Fruit fly (Drosophila melanogaster) whole organism, embryonic: ENCODE results near the gene mRpS7.

Experiments used
- B-H1 ChIP-seq: fragments of 200-800 bp; sonication (Bioruptor generic); IDR thresholded peaks from 3 replicates; pipeline ENCODE4 v1.3.6; 2022; ENCODE audit warnings: missing biosample characterization, missing genetic modification characterization
- BEAF-32 ChIP-seq: fragments of 200-800 bp; sonication (Bioruptor generic); optimal IDR thresholded peaks from 3 replicates; lab custom pipeline; 2017; ENCODE audit warnings: missing biosample characterization, missing genetic modification characterization, mild to moderate bottlenecking, moderate library complexity, missing genetic modification reagents
- Bteb2 ChIP-seq: fragments of 200-800 bp; sonication (Bioruptor generic); optimal IDR thresholded peaks from 2 replicates; lab custom pipeline; 2016; ENCODE audit warnings: missing biosample characterization, missing genetic modification characterization
- C15 ChIP-seq: fragments of 200-800 bp; sonication (Bioruptor generic); IDR thresholded peaks from 3 replicates; pipeline ENCODE4 v1.3.6; 2022; ENCODE audit warnings: missing biosample characterization, missing genetic modification characterization
- CG10147 ChIP-seq: fragments of 200-800 bp; sonication (Bioruptor generic); optimal IDR thresholded peaks from 2 replicates; lab custom pipeline; 2019; ENCODE audit warnings: missing biosample characterization, mild to moderate bottlenecking, missing genetic modification characterization, moderate library complexity
- CG11456 ChIP-seq: fragments of 200-800 bp; sonication (Bioruptor generic); IDR thresholded peaks from 3 replicates; pipeline ENCODE4 v1.3.6; 2022; ENCODE audit warnings: missing biosample characterization, missing genetic modification characterization
- CG12391 ChIP-seq: fragments of 200-800 bp; sonication (Bioruptor generic); optimal IDR thresholded peaks from 3 replicates; lab custom pipeline; 2018; ENCODE audit warnings: missing biosample characterization, mild to moderate bottlenecking, missing genetic modification characterization, moderate library complexity
- CG13123 ChIP-seq: fragments of 200-800 bp; sonication (Bioruptor generic); optimal IDR thresholded peaks from 2 replicates; lab custom pipeline; 2016; ENCODE audit warnings: missing biosample characterization, missing genetic modification characterization
- CG15269 ChIP-seq: fragments of 200-800 bp; sonication (Bioruptor generic); optimal IDR thresholded peaks from 2 replicates; lab custom pipeline; 2018; ENCODE audit warnings: missing biosample characterization, mild to moderate bottlenecking, missing genetic modification characterization, moderate library complexity
- CG17385 ChIP-seq: fragments of 200-800 bp; sonication (Bioruptor generic); optimal IDR thresholded peaks from 3 replicates; lab custom pipeline; 2018; ENCODE audit warnings: missing biosample characterization, mild to moderate bottlenecking, missing genetic modification characterization
- CG31365 ChIP-seq: fragments of 200-800 bp; sonication (Bioruptor generic); optimal IDR thresholded peaks from 2 replicates; lab custom pipeline; 2018; ENCODE audit warnings: missing biosample characterization, mild to moderate bottlenecking, missing genetic modification characterization
- CG31388 ChIP-seq: fragments of 200-800 bp; sonication (Bioruptor generic); optimal IDR thresholded peaks from 2 replicates; lab custom pipeline; 2016; ENCODE audit warnings: missing biosample characterization, missing genetic modification characterization
- CG32532 ChIP-seq: fragments of 200-800 bp; sonication (Bioruptor generic); IDR thresholded peaks from 2 replicates; pipeline ENCODE4 v1.3.6; 2022; ENCODE audit warnings: missing biosample characterization, missing genetic modification characterization
- CG34376 ChIP-seq: fragments of 200-800 bp; sonication (Bioruptor generic); optimal IDR thresholded peaks from 2 replicates; lab custom pipeline; 2018; ENCODE audit warnings: missing biosample characterization, mild to moderate bottlenecking, missing genetic modification characterization
- CG34422 ChIP-seq: fragments of 200-800 bp; sonication (Bioruptor generic); IDR thresholded peaks from 3 replicates; pipeline ENCODE4 v1.3.6; 2022; ENCODE audit warnings: missing biosample characterization, missing genetic modification characterization
- CG5245 ChIP-seq: fragments of 200-800 bp; sonication (Bioruptor generic); optimal IDR thresholded peaks from 3 replicates; lab custom pipeline; 2016; ENCODE audit warnings: missing biosample characterization, missing genetic modification characterization
- CG7271 ChIP-seq: fragments of 200-800 bp; sonication (Bioruptor generic); optimal IDR thresholded peaks from 2 replicates; lab custom pipeline; 2018; ENCODE audit warnings: missing biosample characterization, mild to moderate bottlenecking, missing genetic modification characterization, moderate library complexity
- CG7372 ChIP-seq: fragments of 200-800 bp; sonication (Bioruptor generic); IDR thresholded peaks from 2 replicates; pipeline ENCODE4 v1.3.6; 2022; ENCODE audit warnings: missing biosample characterization, missing genetic modification characterization
- CG7786 ChIP-seq: fragments of 200-800 bp; sonication (Bioruptor generic); optimal IDR thresholded peaks from 2 replicates; lab custom pipeline; 2016; ENCODE audit warnings: missing biosample characterization, missing genetic modification characterization
- CG7928 ChIP-seq: fragments of 200-800 bp; sonication (Bioruptor generic); optimal IDR thresholded peaks from 2 replicates; lab custom pipeline; 2017; ENCODE audit warnings: missing biosample characterization, mild to moderate bottlenecking, missing genetic modification characterization
- CG8924 ChIP-seq: fragments of 200-800 bp; optimal IDR thresholded peaks from 3 replicates; lab custom pipeline; 2019; ENCODE audit warnings: missing biosample characterization, mild to moderate bottlenecking, missing genetic modification characterization, moderate library complexity
- CG9727 ChIP-seq: fragments of 200-800 bp; sonication (Bioruptor generic); optimal IDR thresholded peaks from 3 replicates; lab custom pipeline; 2017; ENCODE audit warnings: missing biosample characterization, mild to moderate bottlenecking, missing genetic modification characterization
- D19B ChIP-seq: fragments of 200-800 bp; sonication (Bioruptor generic); optimal IDR thresholded peaks from 2 replicates; lab custom pipeline; 2017; ENCODE audit warnings: missing biosample characterization, mild to moderate bottlenecking, missing genetic modification characterization
- Dll ChIP-seq: fragments of 200-800 bp; sonication (Bioruptor generic); IDR thresholded peaks from 4 replicates; pipeline ENCODE4 v1.3.6; 2022; ENCODE audit warnings: missing biosample characterization, missing genetic modification characterization; ENCODE audit not compliant: partially characterized antibody
- E2f2 ChIP-seq: fragments of 200-800 bp; sonication (Bioruptor generic); IDR thresholded peaks from 2 replicates; pipeline ENCODE4 v1.3.6; 2022; ENCODE audit warnings: missing biosample characterization, missing genetic modification characterization
- Lhr ChIP-seq: fragments of 200-800 bp; sonication (Bioruptor generic); optimal IDR thresholded peaks from 3 replicates; lab custom pipeline; 2017; ENCODE audit warnings: mild to moderate bottlenecking, missing biosample characterization, missing genetic modification reagents, missing genetic modification characterization
- Lim3 ChIP-seq: fragments of 200-800 bp; sonication (Bioruptor generic); IDR thresholded peaks from 2 replicates; pipeline ENCODE4 v1.3.6; 2022; ENCODE audit warnings: missing biosample characterization, missing genetic modification characterization
- MBD-R2 ChIP-seq: fragments of 200-800 bp; sonication (Bioruptor generic); IDR thresholded peaks from 2 replicates; pipeline ENCODE4 v1.3.6; 2022; ENCODE audit warnings: missing biosample characterization, missing genetic modification characterization
- Mad ChIP-seq: fragments of 200-800 bp; sonication (Bioruptor generic); optimal IDR thresholded peaks from 2 replicates; lab custom pipeline; 2016; ENCODE audit warnings: missing biosample characterization, missing genetic modification characterization
- Mes4 ChIP-seq: fragments of 200-800 bp; sonication (Bioruptor generic); optimal IDR thresholded peaks from 2 replicates; lab custom pipeline; 2016; ENCODE audit warnings: missing biosample characterization, missing genetic modification characterization
- Ravus ChIP-seq: fragments of 200-800 bp; sonication (Bioruptor generic); IDR thresholded peaks from 2 replicates; pipeline ENCODE4 v1.3.6; 2022; ENCODE audit warnings: missing biosample characterization, missing genetic modification characterization
- Rfx ChIP-seq: fragments of 200-800 bp; sonication (Bioruptor generic); IDR thresholded peaks from 2 replicates; pipeline ENCODE4 v1.3.6; 2022; ENCODE audit warnings: missing biosample characterization, missing genetic modification characterization
- Sox100B ChIP-seq: fragments of 200-800 bp; sonication (Bioruptor generic); optimal IDR thresholded peaks from 3 replicates; lab custom pipeline; 2018; ENCODE audit warnings: missing biosample characterization, mild to moderate bottlenecking, missing genetic modification characterization
- Sry-δ ChIP-seq: fragments of 200-800 bp; sonication (Bioruptor generic); optimal IDR thresholded peaks from 2 replicates; lab custom pipeline; 2016; ENCODE audit warnings: missing biosample characterization, missing genetic modification characterization
- Xrp1 ChIP-seq: fragments of 200-800 bp; sonication (Bioruptor generic); IDR thresholded peaks from 2 replicates; pipeline ENCODE4 v1.3.6; 2022; ENCODE audit warnings: missing biosample characterization, missing genetic modification characterization
- ab ChIP-seq: fragments of 200-800 bp; sonication (Bioruptor generic); optimal IDR thresholded peaks from 2 replicates; lab custom pipeline; 2016; ENCODE audit warnings: missing biosample characterization, missing genetic modification characterization
- bcd ChIP-seq: fragments of 200-800 bp; sonication (Bioruptor generic); optimal IDR thresholded peaks from 2 replicates; lab custom pipeline; 2017; ENCODE audit warnings: missing biosample characterization, mild to moderate bottlenecking, missing genetic modification characterization
- cad ChIP-seq: fragments of >200 bp; optimal IDR thresholded peaks from 2 replicates; lab custom pipeline; 2017; ENCODE audit warnings: missing biosample characterization, missing genetic modification characterization
- chif ChIP-seq, 2 experiments: fragments of 200-800 bp; sonication (Bioruptor generic); optimal IDR thresholded peaks; 3 replicates each; lab custom pipeline; 2016; ENCODE audit warnings: missing biosample characterization in 2 of 2, missing genetic modification characterization in 2 of 2
- gfzf ChIP-seq: fragments of 200-800 bp; sonication (Bioruptor generic); optimal IDR thresholded peaks from 2 replicates; lab custom pipeline; 2016; ENCODE audit warnings: missing biosample characterization, mild to moderate bottlenecking, missing genetic modification characterization, moderate library complexity
- ham ChIP-seq: fragments of 200-800 bp; sonication (Bioruptor generic); IDR thresholded peaks from 2 replicates; pipeline ENCODE4 v1.3.6; 2022; ENCODE audit warnings: missing biosample characterization, missing genetic modification characterization
- inv ChIP-seq: fragments of 200-800 bp; sonication (Bioruptor generic); IDR thresholded peaks from 2 replicates; pipeline ENCODE4 v1.3.6; 2022; ENCODE audit warnings: missing biosample characterization, missing genetic modification characterization; ENCODE audit not compliant: partially characterized antibody
- mld ChIP-seq: fragments of 200-800 bp; sonication (Bioruptor generic); IDR thresholded peaks from 3 replicates; pipeline ENCODE4 v1.3.6; 2022; ENCODE audit warnings: missing biosample characterization, missing genetic modification characterization; ENCODE audit not compliant: partially characterized antibody
- nerfin-1 ChIP-seq: fragments of 200-800 bp; sonication (Bioruptor generic); optimal IDR thresholded peaks from 3 replicates; lab custom pipeline; 2019; ENCODE audit warnings: missing biosample characterization, mild to moderate bottlenecking, missing genetic modification characterization, moderate library complexity
- nom ChIP-seq: fragments of 200-800 bp; sonication (Bioruptor generic); optimal IDR thresholded peaks from 2 replicates; lab custom pipeline; 2017; ENCODE audit warnings: missing biosample characterization, missing genetic modification characterization, mild to moderate bottlenecking, moderate library complexity, missing genetic modification reagents
- psq ChIP-seq: fragments of 200-800 bp; sonication (Bioruptor generic); optimal IDR thresholded peaks from 2 replicates; lab custom pipeline; 2017; ENCODE audit warnings: missing biosample characterization, missing genetic modification characterization
- sc ChIP-seq, 3 experiments: fragments of >200 bp in 2 of 3; fragments of 200-800 bp in 1 of 3; sonication (Bioruptor generic) in 1 of 3; optimal IDR thresholded peaks; 2 replicates in 2 of 3; 3 replicates in 1 of 3; lab custom pipeline; 2017; ENCODE audit warnings: mild to moderate bottlenecking in 1 of 3, missing biosample characterization in 1 of 3, missing genetic modification characterization in 1 of 3, missing genetic modification reagents in 1 of 3
- sens ChIP-seq: fragments of 200-800 bp; sonication (Bioruptor generic); peaks from one replicate; lab custom pipeline; 2016; ENCODE audit warnings: missing biosample characterization, missing genetic modification characterization
- tna ChIP-seq: fragments of 200-800 bp; sonication (Bioruptor generic); IDR thresholded peaks from 2 replicates; pipeline ENCODE4 v1.3.6; 2022; ENCODE audit warnings: missing biosample characterization, missing genetic modification characterization; ENCODE audit not compliant: partially characterized antibody
- trh ChIP-seq: fragments of 200-800 bp; sonication (Bioruptor generic); optimal IDR thresholded peaks from 2 replicates; lab custom pipeline; 2016; ENCODE audit warnings: missing biosample characterization, missing genetic modification characterization

mRpS7 gene

dm6 chr2L:10381890-10382450, 4.5 kb upstream of the mRpS7 start, which contains the start of gene CG5096 (continued):
- peak; percentile 60 for TF ChIP-seq Ravus
- TF ChIP-seq gfzf (GFP tag; lab: Kevin White, UChicago) = no peak
- TF ChIP-seq CG31388 (GFP tag; lab: Kevin White, UChicago) = peak; percentile 21
- peak; percentile 55; the same call in 1 of the 2 replicates for TF ChIP-seq Lim3 (GFP tag; lab: Robert Waterston, UW)
- TF ChIP-seq CG9727 (GFP tag; lab: Kevin White, UChicago) = peak; percentile 79
- TF ChIP-seq nerfin-1 (tag; lab: Kevin White, UChicago) = peak; percentile 82
- no peak for TF ChIP-seq BEAF-32
- TF ChIP-seq trh (GFP tag; lab: Kevin White, UChicago) = peak; percentile 51
- peak; percentile 74 for TF ChIP-seq E2f2 (GFP tag; lab: Robert Waterston, UW)
- peak; percentile 91 for TF ChIP-seq CG12391 (tag; lab: Kevin White, UChicago)
- TF ChIP-seq Mad (GFP tag; lab: Kevin White, UChicago) = peak; percentile 47
- TF ChIP-seq CG11456 = peak; percentile 87
- no peak for TF ChIP-seq mld
- peak; percentile 83 for TF ChIP-seq CG34376 (GFP tag; lab: Kevin White, UChicago)
- TF ChIP-seq CG8924 = peak; percentile 94
- TF ChIP-seq Lhr (GFP tag; lab: Kevin White, UChicago) = no peak
- no peak for TF ChIP-seq inv (GFP tag; lab: Robert Waterston, UW)
- peak; percentile 55; the same call in 1 of the 2 replicates for TF ChIP-seq ham
- no peak for TF ChIP-seq CG7271 (tag; lab: Kevin White, UChicago)
- peak; percentile 71 for TF ChIP-seq CG31365 (tag; lab: Kevin White, UChicago)
- TF ChIP-seq ab (GFP tag; lab: Kevin White, UChicago) = no peak
- peak; percentile 85 for TF ChIP-seq CG10147 (GFP tag; lab: Kevin White, UChicago)
- TF ChIP-seq CG32532 (GFP tag; lab: Robert Waterston, UW) = peak; percentile 89
- peak; percentile 49 for TF ChIP-seq psq
- TF ChIP-seq CG7372 (GFP tag; lab: Robert Waterston, UW) = peak; percentile 81
- TF ChIP-seq Xrp1 (GFP tag; lab: Robert Waterston, UW) = peak; percentile 89
- TF ChIP-seq Bteb2 = peak; percentile 80
- TF ChIP-seq CG34422 (GFP tag; lab: Robert Waterston, UW) = peak; percentile 91
- peak; percentile 95 for TF ChIP-seq CG15269
- no peak for TF ChIP-seq Dll (GFP tag; lab: Robert Waterston, UW)
- no peak for TF ChIP-seq tna (GFP tag; lab: Robert Waterston, UW)
- TF ChIP-seq CG7928 = peak; percentile 41
- TF ChIP-seq cad (GFP tag; lab: Kevin White, UChicago) = no peak
- TF ChIP-seq Rfx (GFP tag; lab: Robert Waterston, UW) = peak; percentile 93
- peak; percentile 79 for TF ChIP-seq bcd
- peak; percentile 84 for TF ChIP-seq CG7786
- peak; percentile 81 for TF ChIP-seq D19B (GFP tag; lab: Kevin White, UChicago)
- peak; percentile 83 for TF ChIP-seq Sox100B
- no peak for TF ChIP-seq sc (optimal IDR thresholded peaks at IDR 0.05; lab: Kevin White, UChicago)
- peak; percentile 51 for TF ChIP-seq sc (GFP tag; optimal IDR thresholded peaks at IDR 0.05; lab: Kevin White, UChicago)
- TF ChIP-seq MBD-R2 (GFP tag; lab: Robert Waterston, UW) = peak; percentile 79; the same call in 1 of the 2 replicates
- peak; percentile 62 to 64 for TF ChIP-seq chif (GFP tag; optimal IDR thresholded peaks at IDR 0.05; lab: Kevin White, UChicago)
- peak; percentile 38 for TF ChIP-seq Sry-δ (GFP tag; lab: Kevin White, UChicago)
- peak; percentile 71 for TF ChIP-seq CG13123
- no peak for TF ChIP-seq nom (GFP tag; lab: Kevin White, UChicago)
- TF ChIP-seq CG5245 (GFP tag; lab: Kevin White, UChicago) = peak; percentile 66
- TF ChIP-seq CG17385 (GFP tag; lab: Kevin White, UChicago) = peak; percentile 89
- peak; percentile 72; the same call in 1 of the 3 replicates for TF ChIP-seq C15 (GFP tag; lab: Robert Waterston, UW)
- peak; percentile 92 for TF ChIP-seq sens
- TF ChIP-seq B-H1 (GFP tag; lab: Robert Waterston, UW) = peak; percentile 85
- peak; percentile 29 for TF ChIP-seq Mes4 (GFP tag; lab: Kevin White, UChicago)
